Fruit fly (Drosophila melanogaster) whole organism, adult: ENCODE measurements around the gene Alp11.

Source experiments
- CG11617 ChIP-seq: fragments of 200-800 bp; sonication (Bioruptor generic); optimal IDR thresholded peaks from 2 replicates; lab custom pipeline; 2017; ENCODE audit warnings: mild to moderate bottlenecking, missing biosample characterization, missing genetic modification reagents, missing genetic modification characterization
- CG12768 ChIP-seq: fragments of 200-800 bp; sonication (Bioruptor generic); optimal IDR thresholded peaks from 2 replicates; lab custom pipeline; 2017; ENCODE audit warnings: missing biosample characterization, missing genetic modification characterization, mild to moderate bottlenecking, moderate library complexity, missing genetic modification reagents
- CG14711 ChIP-seq: fragments of 200-800 bp; sonication (Bioruptor generic); optimal IDR thresholded peaks from 2 replicates; lab custom pipeline; 2018; ENCODE audit warnings: missing biosample characterization, mild to moderate bottlenecking, missing genetic modification characterization, moderate library complexity
- CG1620 ChIP-seq: fragments of 200-800 bp; sonication (Bioruptor generic); optimal IDR thresholded peaks from 2 replicates; lab custom pipeline; 2016; ENCODE audit warnings: missing biosample characterization, missing genetic modification characterization
- CG33017 ChIP-seq: fragments of 200-800 bp; sonication (Bioruptor generic); optimal IDR thresholded peaks from 2 replicates; lab custom pipeline; 2018; ENCODE audit warnings: missing biosample characterization, mild to moderate bottlenecking, missing genetic modification characterization, moderate library complexity
- CG5204 ChIP-seq: fragments of 200-800 bp; sonication (Bioruptor generic); optimal IDR thresholded peaks from 2 replicates; lab custom pipeline; 2016; ENCODE audit warnings: missing biosample characterization, missing genetic modification characterization
- CG7045 ChIP-seq: fragments of 200-800 bp; sonication (Bioruptor generic); optimal IDR thresholded peaks from 2 replicates; lab custom pipeline; 2017; ENCODE audit warnings: missing biosample characterization, mild to moderate bottlenecking, missing genetic modification characterization
- CG7101 ChIP-seq: fragments of 200-800 bp; sonication (Bioruptor generic); optimal IDR thresholded peaks from 2 replicates; lab custom pipeline; 2018; ENCODE audit warnings: missing biosample characterization, mild to moderate bottlenecking, missing genetic modification characterization, moderate library complexity
- Clk ChIP-seq: fragments of 200-800 bp; sonication (Bioruptor generic); optimal IDR thresholded peaks from 2 replicates; lab custom pipeline; 2017; ENCODE audit warnings: missing biosample characterization, missing genetic modification characterization
- Crg-1 ChIP-seq: fragments of 200-800 bp; sonication (Bioruptor generic); optimal IDR thresholded peaks from 2 replicates; lab custom pipeline; 2016; ENCODE audit warnings: missing biosample characterization, missing genetic modification characterization
- Hr96 ChIP-seq: fragments of 200-800 bp; sonication (Bioruptor generic); optimal IDR thresholded peaks from 2 replicates; lab custom pipeline; 2016; ENCODE audit warnings: missing biosample characterization, missing genetic modification characterization
- Mnt ChIP-seq: fragments of 200-800 bp; sonication (Bioruptor generic); optimal IDR thresholded peaks from 2 replicates; lab custom pipeline; 2016; ENCODE audit warnings: missing biosample characterization, mild to moderate bottlenecking, missing genetic modification characterization
- bab1 ChIP-seq: fragments of 200-800 bp; sonication (Bioruptor generic); optimal IDR thresholded peaks from 3 replicates; lab custom pipeline; 2019; ENCODE audit warnings: missing biosample characterization, mild to moderate bottlenecking, missing genetic modification characterization, moderate library complexity
- cic ChIP-seq: fragments of 200-800 bp; sonication (Bioruptor generic); optimal IDR thresholded peaks from 2 replicates; lab custom pipeline; 2017; ENCODE audit warnings: missing biosample characterization, mild to moderate bottlenecking, missing genetic modification characterization, moderate library complexity
- cnc ChIP-seq, 2 experiments: fragments of >200 bp; optimal IDR thresholded peaks; 2 replicates each; lab custom pipeline; 2017
- kay ChIP-seq: fragments of 200-800 bp; sonication (Bioruptor generic); peaks from one replicate; lab custom pipeline; 2016; ENCODE audit warnings: missing biosample characterization, missing genetic modification characterization, borderline replicate concordance
- ovo ChIP-seq: fragments of 200-800 bp; sonication (Bioruptor generic); optimal IDR thresholded peaks from 2 replicates; lab custom pipeline; 2016; ENCODE audit warnings: missing biosample characterization, missing genetic modification characterization
- pad ChIP-seq: fragments of 200-800 bp; sonication (Bioruptor generic); optimal IDR thresholded peaks from 3 replicates; lab custom pipeline; 2017; ENCODE audit warnings: missing biosample characterization, missing genetic modification characterization, mild to moderate bottlenecking, moderate library complexity, missing genetic modification reagents
- tj ChIP-seq: fragments of 200-800 bp; sonication (Bioruptor generic); optimal IDR thresholded peaks from 3 replicates; lab custom pipeline; 2017; ENCODE audit warnings: missing biosample characterization, mild to moderate bottlenecking, missing genetic modification characterization, moderate library complexity
- toe ChIP-seq: fragments of 200-800 bp; sonication (Bioruptor generic); optimal IDR thresholded peaks from 2 replicates; lab custom pipeline; 2016; ENCODE audit warnings: missing biosample characterization, missing genetic modification characterization

Alp11 gene

DNA sequence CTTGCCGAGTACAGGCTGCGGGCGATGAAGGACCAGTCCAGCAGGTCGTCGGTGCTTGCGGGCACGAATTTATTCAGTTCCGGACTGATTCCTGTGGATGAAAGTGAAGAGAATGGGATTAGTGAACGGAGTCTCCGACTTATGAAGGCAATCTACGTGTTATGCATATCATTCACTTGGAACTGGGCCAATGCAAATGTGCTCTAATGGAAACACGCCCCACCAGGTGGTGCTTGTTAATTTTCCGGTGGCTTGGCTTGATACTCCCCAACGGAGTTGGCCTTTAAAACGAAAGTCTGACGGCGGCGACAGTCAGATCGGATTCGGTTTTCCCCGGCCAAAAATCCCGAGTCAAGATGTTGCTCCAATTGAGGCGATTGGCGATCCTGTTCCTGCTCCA is at the start of gene Alp11:
TSS of gene Alp11 (plus strand) at position 301 of the 400 bp plus-strand sequence.
- TF ChIP-seq CG7045 (GFP tag; lab: Kevin White, UChicago) = no peak
- no peak for TF ChIP-seq CG33017
- no peak for TF ChIP-seq CG7101 (tag; lab: Kevin White, UChicago)
- TF ChIP-seq CG1620 (GFP tag; lab: Kevin White, UChicago) = no peak
- TF ChIP-seq bab1 (GFP tag; lab: Kevin White, UChicago) = no peak
- no peak for TF ChIP-seq CG14711
- TF ChIP-seq CG5204 (GFP tag; lab: Kevin White, UChicago) = no peak
- TF ChIP-seq CG12768 = no peak
- TF ChIP-seq kay = no peak
- no peak for TF ChIP-seq ovo (GFP tag; lab: Kevin White, UChicago)
- TF ChIP-seq pad = no peak
- no peak for TF ChIP-seq cnc (optimal IDR thresholded peaks at IDR 0.05; lab: Kevin White, UChicago)
- no peak for TF ChIP-seq CG11617
- TF ChIP-seq tj = no peak

DNA sequence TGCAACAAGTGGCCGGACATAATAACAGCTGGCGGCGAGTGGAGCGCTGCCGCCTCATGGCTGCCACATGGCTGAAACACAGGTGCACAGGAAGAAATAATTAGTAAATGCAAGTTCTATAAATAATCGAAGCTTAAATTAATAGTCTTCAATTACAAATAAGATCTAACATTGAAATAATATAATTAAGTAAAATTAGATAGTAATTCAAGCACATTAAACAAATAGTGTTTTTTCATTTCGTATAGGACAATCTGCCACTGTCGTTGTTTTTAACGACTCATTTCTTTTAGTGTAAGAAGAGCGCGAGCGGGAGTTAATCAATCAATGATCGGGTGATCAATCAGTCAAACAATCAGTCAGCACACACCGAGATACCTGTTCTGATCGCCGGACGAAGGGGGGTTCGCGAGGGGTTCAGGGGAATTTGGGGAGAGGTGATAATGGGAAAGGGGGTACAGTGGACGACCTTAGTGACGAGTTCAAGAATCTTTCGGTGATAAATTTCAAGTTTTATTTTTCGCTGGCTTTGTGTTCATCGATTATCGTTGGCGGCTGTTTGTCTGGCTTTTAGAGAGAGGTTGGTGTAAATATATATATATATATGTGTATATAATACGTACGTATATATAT is 47.6 kb upstream of the Alp11 start:
- TF ChIP-seq ovo (GFP tag; lab: Kevin White, UChicago) (no peak), cnc (optimal IDR thresholded peaks at IDR 0.05; lab: Kevin White, UChicago) (no peak), kay (no peak), CG7045 (GFP tag; lab: Kevin White, UChicago) (no peak), Hr96 (GFP tag; lab: Kevin White, UChicago) (no peak), CG14711 (no peak), bab1 (GFP tag; lab: Kevin White, UChicago) (no peak), CG11617 (no peak), CG7101 (tag; lab: Kevin White, UChicago) (no peak), CG1620 (GFP tag; lab: Kevin White, UChicago) (no peak), pad (no peak), tj (no peak), CG5204 (GFP tag; lab: Kevin White, UChicago) (no peak), cic (no peak), CG33017 (no peak), Clk (GFP tag; lab: Kevin White, UChicago) (no peak)

DNA sequence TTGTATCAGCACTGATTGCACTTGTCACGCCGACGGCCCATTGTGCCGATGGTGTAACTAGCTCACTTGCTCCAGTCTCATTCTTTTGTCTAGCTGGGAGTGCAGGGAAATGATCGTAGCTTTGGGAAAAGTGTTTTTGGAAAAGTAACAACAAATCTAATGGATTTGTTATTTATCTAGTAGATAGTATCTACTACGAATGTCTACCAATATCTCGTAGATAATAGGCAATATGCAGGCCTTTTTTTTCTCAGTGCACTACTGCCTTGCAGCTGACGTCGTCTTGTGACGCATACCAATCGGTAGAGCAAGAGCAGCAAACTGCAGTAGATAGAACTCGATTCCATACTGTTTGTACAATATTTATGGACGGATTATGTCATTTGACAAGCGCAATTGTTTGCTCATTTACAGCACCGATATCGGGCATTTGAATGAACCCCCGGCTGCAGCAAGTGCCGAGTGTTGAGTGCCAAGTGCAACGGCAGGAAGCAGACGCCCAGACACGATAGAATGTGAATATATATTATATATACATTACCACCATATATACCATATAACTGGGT is 44.0 kb upstream of the Alp11 start:
- TF ChIP-seq ovo (GFP tag; lab: Kevin White, UChicago) (no peak), cnc (optimal IDR thresholded peaks at IDR 0.05; lab: Kevin White, UChicago) (no peak), CG11617 (peak; percentile 9), CG7045 (GFP tag; lab: Kevin White, UChicago) (peak; percentile 13), kay (peak; percentile 82), CG14711 (peak; percentile 42), CG7101 (tag; lab: Kevin White, UChicago) (peak; percentile 55), Clk (GFP tag; lab: Kevin White, UChicago) (no peak)

DNA sequence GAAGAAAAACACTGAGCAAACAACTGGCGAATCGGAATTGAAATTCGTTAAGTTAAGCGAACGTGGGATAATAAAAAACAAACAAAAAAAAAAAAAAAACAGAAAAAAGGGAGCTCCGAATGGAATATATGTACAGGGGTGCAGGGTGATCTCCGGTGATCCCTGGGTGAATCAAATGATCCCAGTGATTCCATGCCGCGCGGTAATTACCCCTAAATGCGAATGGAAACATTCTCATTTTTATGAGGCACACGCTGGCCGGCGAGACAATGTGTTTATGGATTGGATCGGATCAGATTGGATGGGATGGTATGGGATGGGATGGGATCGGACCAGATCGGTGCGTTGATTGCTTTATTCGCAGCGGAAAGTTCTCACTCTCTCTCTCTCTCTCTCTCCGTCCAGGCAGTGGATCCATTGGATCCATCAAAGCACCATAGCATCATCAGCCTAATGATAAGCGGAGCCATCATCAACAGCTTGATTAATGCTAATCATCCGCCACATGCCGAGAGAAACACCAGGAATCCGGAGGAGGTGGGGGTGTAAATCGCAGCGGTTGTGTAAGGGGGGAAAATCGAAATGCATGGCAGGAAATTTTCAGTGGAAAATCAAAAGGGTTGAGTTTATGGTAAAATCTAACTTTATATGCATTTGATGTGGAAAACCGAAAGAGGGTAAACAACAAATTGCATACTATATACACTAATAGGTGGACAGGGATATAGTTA is 41.9 kb upstream of the Alp11 start:
- TF ChIP-seq CG33017 = no peak
- TF ChIP-seq CG1620 (GFP tag; lab: Kevin White, UChicago) = no peak
- TF ChIP-seq tj = no peak
- no peak for TF ChIP-seq ovo (GFP tag; lab: Kevin White, UChicago)
- no peak for TF ChIP-seq Crg-1 (GFP tag; lab: Kevin White, UChicago)
- no peak for TF ChIP-seq CG12768
- no peak for TF ChIP-seq kay
- no peak for TF ChIP-seq cnc (optimal IDR thresholded peaks at IDR 0.05; lab: Kevin White, UChicago)

DNA sequence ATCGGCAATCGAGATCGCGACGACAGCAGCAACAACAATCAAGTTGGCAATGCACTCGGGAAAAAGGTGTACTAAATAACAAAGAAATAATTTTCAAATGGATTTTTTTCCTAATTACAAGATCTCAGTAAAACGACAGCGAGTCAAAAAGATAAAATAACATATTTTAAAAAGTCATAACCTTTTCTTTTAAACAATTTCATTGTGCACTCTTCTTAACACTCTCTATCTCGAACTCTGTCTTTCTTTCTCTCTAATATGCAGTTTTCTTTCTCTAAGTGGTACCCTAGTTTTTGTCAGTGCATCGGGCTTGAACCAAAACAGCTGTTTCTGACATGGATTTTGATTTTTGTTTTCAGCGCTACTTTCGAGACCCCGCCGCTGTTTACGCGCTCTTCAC is 38.5 kb upstream of the Alp11 start:
- TF ChIP-seq CG12768 = no peak

DNA sequence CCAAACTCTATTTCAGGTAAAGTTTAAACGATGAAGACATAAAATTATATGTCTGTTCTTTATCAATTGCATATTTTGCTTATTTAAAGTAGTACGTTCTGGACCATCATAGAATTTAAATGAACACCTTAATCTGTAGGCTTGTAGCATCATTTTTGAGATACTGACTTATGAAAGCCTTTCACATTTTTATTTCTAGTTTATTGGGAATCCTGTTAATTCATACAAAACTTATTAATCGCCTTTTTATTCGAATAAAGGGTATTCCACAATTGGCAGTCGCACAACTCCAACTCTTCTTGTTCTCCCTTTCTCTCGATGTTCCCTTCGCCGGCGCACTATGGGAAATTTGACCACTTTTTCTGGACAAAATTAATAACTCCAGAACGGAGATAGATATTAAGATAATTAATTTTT is 35.1 kb upstream of the Alp11 start:
- no peak for TF ChIP-seq CG33017
- TF ChIP-seq bab1 (GFP tag; lab: Kevin White, UChicago) = peak; percentile 17

DNA sequence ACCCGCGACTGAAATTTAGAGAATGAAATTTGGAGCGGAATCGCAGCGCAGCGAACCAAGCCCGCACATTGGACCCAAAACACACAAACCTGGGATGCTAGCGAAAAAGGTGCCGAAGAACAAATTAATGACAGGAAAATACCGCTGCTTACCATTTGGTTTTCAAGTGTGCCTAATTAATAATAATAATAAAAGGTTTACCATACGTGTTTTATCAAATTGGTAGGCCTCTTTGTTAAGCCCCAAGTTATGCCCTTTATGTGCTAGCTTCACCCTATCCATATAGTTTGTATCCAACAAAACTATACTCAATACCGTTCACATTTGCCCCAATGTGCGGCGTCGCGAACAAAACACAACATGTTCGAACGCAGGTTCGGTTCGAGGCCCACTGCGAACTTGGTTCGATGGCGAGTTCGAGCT is 33.3 kb upstream of the Alp11 start, which contains the start of gene Ac13E:
TSS of gene Ac13E (minus strand) at position 23 of the 423 bp plus-strand sequence.
- no peak for TF ChIP-seq cnc (optimal IDR thresholded peaks at IDR 0.05; lab: Kevin White, UChicago)
- TF ChIP-seq toe = peak; percentile 84
- peak; percentile 81 for TF ChIP-seq CG33017
- peak; percentile 79 for TF ChIP-seq pad
- TF ChIP-seq CG5204 (GFP tag; lab: Kevin White, UChicago) = peak; percentile 82
- peak; percentile 66 for TF ChIP-seq ovo (GFP tag; lab: Kevin White, UChicago)
- TF ChIP-seq bab1 (GFP tag; lab: Kevin White, UChicago) = peak; percentile 91
- peak; percentile 49 for TF ChIP-seq cic
- peak; percentile 86 for TF ChIP-seq Hr96 (GFP tag; lab: Kevin White, UChicago)
- peak; percentile 64 for TF ChIP-seq kay
- peak; percentile 71 for TF ChIP-seq tj
- TF ChIP-seq CG14711 = peak; percentile 79
- TF ChIP-seq CG7101 (tag; lab: Kevin White, UChicago) = peak; percentile 91
- peak; percentile 83 for TF ChIP-seq Mnt (GFP tag; lab: Kevin White, UChicago)
- peak; percentile 80 for TF ChIP-seq Crg-1 (GFP tag; lab: Kevin White, UChicago)
- peak; percentile 84 for TF ChIP-seq CG1620 (GFP tag; lab: Kevin White, UChicago)
- TF ChIP-seq CG7045 (GFP tag; lab: Kevin White, UChicago) = peak; percentile 80
- TF ChIP-seq CG11617 = peak; percentile 92
- TF ChIP-seq Clk (GFP tag; lab: Kevin White, UChicago) = peak; percentile 42
- peak; percentile 86 for TF ChIP-seq CG12768
